Worm (Caenorhabditis elegans) whole organism, L4/young adult: Measurements from ENCODE around the gene mbk-2.

Experiments
- W03F9.2 ChIP-seq: fragments of 150-350 bp; optimal IDR thresholded peaks from 2 replicates; lab custom pipeline; 2014; ENCODE audit warnings: missing biosample characterization, missing genetic modification characterization
- dao-5 ChIP-seq: sonication (generic microtip); optimal IDR thresholded peaks from 2 replicates; lab custom pipeline; 2016; ENCODE audit warnings: missing genotype, missing genetic modification characterization, moderate library complexity, missing compliant biosample characterization
- him-1 ChIP-seq: sonication (generic microtip); optimal IDR thresholded peaks from 2 replicates; lab custom pipeline; 2016; ENCODE audit warnings: missing genotype, missing genetic modification reagents, missing genetic modification characterization, missing compliant biosample characterization

Gene mbk-2

DNA sequence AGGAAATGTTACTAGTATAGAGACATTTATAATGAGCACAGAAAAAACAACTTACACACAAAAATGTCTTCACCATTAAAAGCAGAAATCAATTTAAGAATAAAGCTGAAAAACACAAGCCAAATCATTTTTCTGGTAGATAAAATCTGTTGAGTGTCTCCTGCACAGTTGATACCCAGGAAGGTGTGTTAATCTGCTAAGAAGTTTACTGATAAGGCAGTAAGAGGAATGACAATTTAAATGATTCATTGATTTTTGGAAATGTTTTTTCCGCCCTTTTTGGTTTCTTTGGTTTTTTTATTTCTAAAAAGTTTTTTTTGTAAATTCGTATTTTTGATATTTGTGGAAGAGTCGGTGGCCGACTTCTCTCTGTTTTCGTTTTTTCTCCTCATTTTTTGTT lies 23.0 kb upstream of the mbk-2 start, which contains the start of gene K10D11.3:
Gene K10D11.3, minus strand, starts transcription at position 174 of the 400 bp plus-strand sequence.
- TF ChIP-seq him-1 (tag; lab: Kevin White, UChicago): no peak
- no peak for TF ChIP-seq W03F9.2 (tag; lab: Kevin White, UChicago)
- no peak for TF ChIP-seq dao-5 (tag; lab: Kevin White, UChicago)

DNA sequence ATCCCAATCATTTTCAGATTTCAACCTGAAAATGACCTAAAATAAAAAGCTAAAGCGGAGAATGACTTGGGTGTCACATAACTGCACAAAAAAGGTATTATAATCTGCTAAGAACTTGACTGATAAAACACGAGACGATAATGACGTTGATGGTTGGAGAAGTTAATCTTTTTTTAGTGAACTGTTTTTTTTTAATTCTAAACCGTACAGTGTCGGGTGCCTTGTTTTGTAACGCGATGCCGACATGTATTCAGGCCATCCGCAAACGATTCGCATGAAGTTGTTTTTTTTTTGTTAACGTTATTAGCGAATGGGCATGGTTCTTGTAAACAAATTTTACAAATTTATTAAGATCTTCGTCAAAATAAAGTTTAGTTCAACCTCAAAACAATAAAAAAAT lies 19.6 kb upstream of the mbk-2 start, which contains the start of gene K10D11.6:
Gene K10D11.6, minus strand, starts transcription at position 101 of the 400 bp plus-strand sequence.
- TF ChIP-seq dao-5 (tag; lab: Kevin White, UChicago): no peak
- no peak for TF ChIP-seq W03F9.2 (tag; lab: Kevin White, UChicago)
- TF ChIP-seq him-1 (tag; lab: Kevin White, UChicago): no peak

DNA sequence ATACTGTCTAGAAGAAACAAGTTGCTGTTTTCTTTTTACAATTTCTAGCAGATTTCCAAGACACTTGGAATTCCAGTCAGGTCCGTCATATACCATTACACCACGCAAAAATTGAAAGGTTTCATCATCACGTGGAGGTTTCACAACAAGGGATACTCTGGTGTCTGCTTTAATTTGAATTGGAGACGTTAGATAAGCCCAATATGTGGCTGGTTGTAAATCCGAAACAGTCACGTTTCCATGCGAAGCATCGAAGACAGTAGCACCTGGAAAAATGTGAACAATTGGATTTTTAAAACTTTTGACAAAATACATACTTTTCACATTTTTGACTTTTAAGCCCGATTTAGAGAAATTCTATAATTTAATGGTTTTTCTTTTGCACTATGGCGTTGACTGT lies 18.3 kb upstream of the mbk-2 start:
- no peak for TF ChIP-seq dao-5 (tag; lab: Kevin White, UChicago)
- no peak for TF ChIP-seq W03F9.2 (tag; lab: Kevin White, UChicago)
- TF ChIP-seq him-1 (tag; lab: Kevin White, UChicago): no peak

DNA sequence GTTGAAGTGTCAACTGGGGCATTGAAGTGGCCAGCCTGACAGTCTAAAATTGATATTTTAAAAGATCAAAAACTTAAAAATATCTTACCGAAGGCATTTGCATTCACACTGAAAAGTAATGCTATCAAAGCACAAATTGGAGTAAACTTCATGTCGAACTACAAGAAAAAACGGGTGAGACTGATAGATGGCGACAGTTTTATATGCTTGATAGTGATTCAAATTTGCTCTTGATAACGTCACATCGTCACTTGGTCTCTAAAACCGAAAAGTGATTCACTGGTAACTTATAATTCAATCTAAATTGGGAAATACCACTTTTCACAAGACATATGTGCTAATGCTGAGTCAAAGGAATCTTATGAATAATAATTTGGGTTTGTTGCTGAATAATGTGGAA lies 17.3 kb upstream of the mbk-2 start, which contains the start of gene K10D11.5:
Gene K10D11.5, minus strand, starts transcription at position 215 of the 400 bp plus-strand sequence.
- TF ChIP-seq W03F9.2 (tag; lab: Kevin White, UChicago) (no peak), him-1 (tag; lab: Kevin White, UChicago) (no peak), dao-5 (tag; lab: Kevin White, UChicago) (no peak)

DNA sequence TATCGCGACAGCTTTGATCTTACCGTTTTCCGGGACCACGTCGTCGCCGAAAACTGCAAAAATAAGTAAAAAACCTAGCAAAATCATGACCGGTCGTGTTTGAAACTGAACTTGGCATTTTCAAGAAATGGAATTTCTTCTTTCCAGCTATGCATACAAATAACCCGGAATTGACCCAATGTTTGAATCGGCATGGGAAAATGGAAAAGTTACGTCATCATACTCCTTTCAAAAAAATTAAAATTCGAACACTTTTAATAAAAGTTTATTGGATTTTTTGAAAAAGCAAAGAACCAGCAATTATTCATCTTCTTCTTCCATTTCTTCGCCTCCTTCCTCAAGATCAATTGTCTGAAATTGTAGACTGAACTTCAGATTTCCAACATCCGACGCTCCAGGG lies 14.6 kb upstream of the mbk-2 start, which contains the start of gene K10D11.4:
Gene K10D11.4, minus strand, starts transcription at position 101 of the 400 bp plus-strand sequence.
- TF ChIP-seq W03F9.2 (tag; lab: Kevin White, UChicago): no peak
- no peak for TF ChIP-seq dao-5 (tag; lab: Kevin White, UChicago)
- no peak for TF ChIP-seq him-1 (tag; lab: Kevin White, UChicago)

DNA sequence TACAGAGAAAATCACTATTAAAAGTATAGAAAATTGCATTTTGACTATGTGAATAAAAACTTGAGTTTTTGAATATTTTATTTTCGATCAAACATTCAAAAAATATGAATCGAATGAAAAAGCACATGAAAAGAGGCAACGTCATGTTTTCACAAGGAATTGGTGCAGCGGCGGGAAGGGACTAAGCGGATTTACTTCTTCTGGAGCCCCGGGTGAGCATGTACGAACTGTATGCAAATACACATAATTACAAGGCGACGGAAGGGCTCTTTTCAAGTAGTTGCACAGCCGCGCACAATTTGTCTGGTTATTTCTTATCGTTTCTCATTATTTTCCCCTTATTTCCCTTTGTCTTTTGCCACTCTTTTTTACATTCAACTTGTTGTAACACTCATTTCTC lies 13.1 kb upstream of the mbk-2 start, which contains the start of gene K10D11.7:
Gene K10D11.7, minus strand, starts transcription at position 101 of the 400 bp plus-strand sequence.
- no peak for TF ChIP-seq dao-5 (tag; lab: Kevin White, UChicago)
- no peak for TF ChIP-seq him-1 (tag; lab: Kevin White, UChicago)

DNA sequence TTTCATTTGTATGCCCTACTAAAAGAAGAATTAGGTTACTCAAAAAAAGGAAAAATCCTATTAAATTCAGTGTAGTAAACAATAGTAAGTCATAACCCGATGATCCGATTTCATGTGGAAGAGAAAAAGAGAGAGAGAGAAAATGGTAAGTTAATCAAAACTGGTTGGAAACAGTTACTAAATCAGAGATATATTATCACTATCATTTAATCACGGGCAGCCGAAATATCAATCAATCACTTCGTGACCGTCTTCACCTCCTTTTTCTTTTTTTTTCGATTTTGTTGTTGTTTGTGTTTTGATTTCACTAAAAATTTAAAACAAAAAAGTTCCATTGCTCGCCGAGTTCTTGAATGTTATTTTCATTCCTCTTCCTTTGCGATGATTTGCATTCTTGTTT lies 11.4 kb upstream of the mbk-2 start:
- no peak for TF ChIP-seq W03F9.2 (tag; lab: Kevin White, UChicago)
- TF ChIP-seq dao-5 (tag; lab: Kevin White, UChicago): no peak
- no peak for TF ChIP-seq him-1 (tag; lab: Kevin White, UChicago)

DNA sequence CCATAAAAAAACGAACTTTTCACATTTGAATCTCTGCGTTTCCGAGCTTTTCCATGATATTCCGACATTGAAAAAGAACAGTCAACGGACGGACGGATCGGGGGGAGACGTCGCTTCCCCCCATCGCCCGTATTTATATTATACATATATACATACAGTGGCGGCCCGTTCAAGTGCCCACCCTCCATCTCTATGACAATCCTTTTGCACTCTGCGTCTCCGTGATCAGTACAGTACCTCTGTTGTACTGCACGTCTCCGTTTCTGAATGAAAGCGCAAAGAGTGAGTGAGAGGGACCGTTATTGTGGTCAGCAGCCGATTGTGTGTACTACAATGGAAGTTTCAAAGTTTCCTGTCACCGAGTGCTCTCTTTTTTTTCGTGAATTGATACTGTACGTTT lies 9.9 kb upstream of the mbk-2 start:
- TF ChIP-seq dao-5 (tag; lab: Kevin White, UChicago) (no peak), him-1 (tag; lab: Kevin White, UChicago) (no peak), W03F9.2 (tag; lab: Kevin White, UChicago) (no peak)

DNA sequence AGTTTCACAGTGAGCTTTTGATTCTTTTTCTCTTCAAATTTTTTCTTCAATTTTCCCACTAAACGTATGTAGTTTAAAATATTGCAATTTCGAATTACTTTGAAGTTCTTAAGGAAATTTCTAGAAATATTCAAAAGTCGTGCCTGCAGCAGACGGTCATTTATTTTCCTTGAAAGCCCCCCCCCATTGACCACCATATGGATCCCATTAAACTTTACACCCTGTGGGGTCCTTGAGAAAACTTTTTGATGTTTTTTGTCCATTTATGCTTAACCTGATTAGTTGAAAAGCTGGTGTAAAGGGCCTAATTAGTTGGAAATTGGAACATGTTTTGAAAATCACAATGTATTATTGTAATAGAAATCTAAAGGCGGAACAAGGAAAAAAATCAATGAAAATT lies 549 bp downstream of the mbk-2 start:
- no peak for TF ChIP-seq him-1 (tag; lab: Kevin White, UChicago)
- no peak for TF ChIP-seq dao-5 (tag; lab: Kevin White, UChicago)
- TF ChIP-seq W03F9.2 (tag; lab: Kevin White, UChicago): no peak

DNA sequence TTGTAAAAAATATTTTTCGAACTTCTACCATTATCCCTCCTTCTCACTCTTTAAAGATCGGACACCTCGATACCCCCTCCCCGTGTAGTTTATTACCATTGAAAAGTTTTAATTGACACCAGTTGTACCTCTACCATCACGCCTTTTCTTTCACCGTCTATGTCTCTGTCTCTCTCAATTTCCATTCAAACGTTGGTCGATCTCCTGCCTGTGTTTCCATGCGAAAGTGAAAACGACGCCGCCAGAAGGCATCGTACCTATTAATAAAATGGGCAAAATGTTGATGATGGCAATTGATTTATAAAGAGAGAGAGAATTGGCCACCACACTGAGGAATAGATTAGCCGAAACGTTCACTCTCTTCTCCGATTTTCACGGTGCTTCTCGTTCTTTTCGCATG lies 4.3 kb downstream of the mbk-2 start:
- TF ChIP-seq dao-5 (tag; lab: Kevin White, UChicago): no peak

DNA sequence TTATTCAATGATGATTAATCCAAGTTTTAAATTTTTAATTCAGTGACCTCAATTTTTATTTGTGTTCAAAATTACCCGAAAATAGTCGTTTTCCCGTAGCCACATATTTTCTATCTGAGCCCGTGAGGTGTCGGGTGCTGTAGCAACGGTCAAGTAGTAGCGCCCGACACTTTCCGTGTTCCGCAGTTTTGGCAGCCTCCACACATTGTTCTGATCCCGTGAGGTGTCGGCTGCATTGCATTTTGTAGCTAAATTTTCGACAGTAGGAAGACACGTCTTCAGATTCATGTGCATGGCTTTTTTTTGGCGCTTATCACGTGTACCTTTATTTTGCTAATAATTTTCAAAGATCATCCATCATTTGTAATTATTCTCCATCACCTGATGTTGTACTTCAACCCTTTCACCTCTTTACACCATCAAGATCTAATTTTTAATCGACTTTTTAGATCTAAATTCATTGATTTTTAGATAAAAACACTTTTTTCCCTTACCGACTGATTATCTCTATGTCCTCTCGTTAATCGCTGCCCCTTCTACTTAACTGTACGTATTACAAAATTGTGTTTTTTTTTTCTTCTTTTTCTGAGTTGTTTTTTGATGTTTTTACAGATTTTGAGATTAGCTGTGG lies 4.9 kb downstream of the mbk-2 start:
- no peak for TF ChIP-seq dao-5 (tag; lab: Kevin White, UChicago)
- no peak for TF ChIP-seq him-1 (tag; lab: Kevin White, UChicago)
- no peak for TF ChIP-seq W03F9.2 (tag; lab: Kevin White, UChicago)

DNA sequence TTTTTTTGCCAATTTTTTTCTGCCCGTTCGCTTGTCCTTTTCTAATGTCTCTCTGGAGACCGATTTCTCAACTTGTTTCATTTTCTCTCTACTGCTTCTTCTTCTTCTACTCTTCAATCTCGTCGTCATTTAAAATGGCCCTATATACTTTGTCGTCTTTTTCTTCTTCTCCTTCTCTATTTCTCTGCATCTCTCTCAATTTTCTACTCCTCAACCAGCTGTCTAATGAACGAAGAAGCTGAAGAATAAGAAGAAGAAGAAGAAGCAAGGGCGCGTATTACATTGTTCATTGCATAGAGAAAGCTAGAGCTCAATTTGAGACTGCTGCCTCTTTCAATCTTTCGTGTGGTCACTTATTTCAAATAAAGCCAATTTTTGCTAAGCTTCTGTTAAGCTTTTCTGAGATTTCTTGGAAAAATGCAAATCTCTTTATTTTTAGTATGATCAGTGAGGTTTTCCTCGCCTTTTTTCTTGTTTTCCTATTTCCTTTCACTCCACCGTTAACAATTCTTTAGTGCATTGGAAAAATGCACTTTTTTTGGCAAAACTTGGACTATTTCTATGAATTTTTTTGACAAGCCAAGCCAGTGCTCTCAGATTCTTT lies 6.9 kb downstream of the mbk-2 start:
- peak; percentile 10 for TF ChIP-seq him-1 (tag; lab: Kevin White, UChicago)
- no peak for TF ChIP-seq dao-5 (tag; lab: Kevin White, UChicago)
- TF ChIP-seq W03F9.2 (tag; lab: Kevin White, UChicago): no peak

DNA sequence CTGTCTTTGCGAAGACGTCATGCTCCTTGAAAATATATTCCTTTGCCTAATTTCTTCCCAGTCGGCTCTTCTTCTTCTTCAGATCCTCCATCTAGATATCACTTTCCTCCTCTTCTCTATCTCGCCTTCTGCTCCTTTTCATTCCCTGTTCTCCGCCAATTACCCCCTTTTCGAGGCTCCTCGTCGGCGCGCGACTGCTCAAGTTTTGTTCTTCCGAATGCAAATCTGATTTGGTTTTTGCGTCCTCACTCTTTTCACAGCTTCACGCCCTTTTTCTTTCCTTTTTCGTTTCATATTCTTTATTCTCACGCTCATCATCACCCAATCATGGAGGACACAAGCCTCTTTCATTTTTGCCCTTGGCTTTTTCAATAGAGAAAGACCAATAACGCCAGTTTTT lies 7.9 kb downstream of the mbk-2 start:
- TF ChIP-seq dao-5 (tag; lab: Kevin White, UChicago): no peak

DNA sequence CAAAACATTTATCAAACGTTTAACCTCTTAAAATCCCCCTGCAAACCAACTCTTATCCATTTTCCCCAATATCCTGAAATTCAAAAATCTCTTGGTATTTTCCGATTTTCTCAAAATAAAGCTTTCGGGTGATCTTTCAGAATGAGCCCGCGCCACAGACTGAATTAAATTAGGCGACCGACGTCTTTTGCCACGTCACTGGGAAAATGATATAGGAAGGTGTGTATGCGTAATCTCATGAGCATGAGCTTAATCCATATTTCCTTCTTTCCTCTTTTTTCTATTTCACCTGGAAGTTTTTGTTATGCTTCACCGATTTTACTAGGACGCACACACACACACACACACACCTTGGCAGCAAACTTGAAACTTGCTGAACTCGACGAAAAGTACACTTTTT lies 12.0 kb downstream of the mbk-2 start:
- no peak for TF ChIP-seq W03F9.2 (tag; lab: Kevin White, UChicago)
- no peak for TF ChIP-seq dao-5 (tag; lab: Kevin White, UChicago)
- TF ChIP-seq him-1 (tag; lab: Kevin White, UChicago): no peak
